Worm (Caenorhabditis elegans): ENCODE data around the gene F58A6.1.

Gene F58A6.1

ce11 chrII:5182451-5182850, 39.7 kb downstream of the F58A6.1 start (continued):
- TF ChIP-seq C16A3.4 (tag; optimal IDR thresholded peaks at IDR 0.05) (peak; percentile 15), lin-15B (tag; optimal IDR thresholded peaks at IDR 0.05) (no peak), irx-1 (tag; optimal IDR thresholded peaks at IDR 0.05) (peak; percentile 9), egl-13 (tag; optimal IDR thresholded peaks at IDR 0.05) (peak; percentile 41), efl-1 (optimal IDR thresholded peaks at IDR 0.05) (peak; percentile 43 to 46), efl-1 (GFP tag; optimal IDR thresholded peaks at IDR 0.05 in 1 of 2) (peak in 1 of 2 experiments; percentile 90), rnt-1 (tag; optimal IDR thresholded peaks at IDR 0.05) (peak; percentile 54), snpc-4 (tag; optimal IDR thresholded peaks at IDR 0.05) (peak; percentile 30), nhr-77 (tag; optimal IDR thresholded peaks at IDR 0.05) (no peak), zag-1 (tag; optimal IDR thresholded peaks at IDR 0.05) (no peak), nhr-19 (GFP tag; conservative IDR thresholded peaks at IDR 0.05) (peak; percentile 63), lir-3 (tag; optimal IDR thresholded peaks at IDR 0.05; ENCODE audit: poor library complexity) (peak; percentile 53), fos-1 (tag; optimal IDR thresholded peaks at IDR 0.05) (no peak), ces-1 (GFP tag; optimal IDR thresholded peaks at IDR 0.05) (no peak), ets-5 (GFP tag; IDR thresholded peaks at IDR 0.05) (no peak), grh-1 (GFP tag; IDR thresholded peaks at IDR 0.05) (no peak), aha-1 (tag; optimal IDR thresholded peaks at IDR 0.05) (no peak), elt-2 (tag; optimal IDR thresholded peaks at IDR 0.05) (peak; percentile 97), mef-2 (tag; optimal IDR thresholded peaks at IDR 0.05) (peak; percentile 2), egl-27 (tag; optimal IDR thresholded peaks at IDR 0.05) (no peak), nhr-28 (tag; optimal IDR thresholded peaks at IDR 0.05) (no peak), skn-1 (tag; optimal IDR thresholded peaks at IDR 0.05) (no peak), fkh-8 (tag; optimal IDR thresholded peaks at IDR 0.05) (peak; percentile 66), mep-1 (tag; optimal IDR thresholded peaks at IDR 0.05) (peak; percentile 77), lin-39 (tag; optimal IDR thresholded peaks at IDR 0.05) (no peak), nhr-12 (tag; optimal IDR thresholded peaks at IDR 0.05) (no peak), vab-15 (tag; optimal IDR thresholded peaks at IDR 0.05) (no peak), fkh-4 (tag; optimal IDR thresholded peaks at IDR 0.05; ENCODE audit: borderline replicate concordance) (no peak), mdl-1 (tag; optimal IDR thresholded peaks at IDR 0.05) (peak in 1 of 2 experiments; percentile 80), ceh-8 (GFP tag; optimal IDR thresholded peaks at IDR 0.05) (no peak), lin-14 (GFP tag; optimal IDR thresholded peaks at IDR 0.05) (peak; percentile 82), tbx-2 (tag; optimal IDR thresholded peaks at IDR 0.05) (peak; percentile 30), xbp-1 (tag; optimal IDR thresholded peaks at IDR 0.05) (peak; percentile 69), alr-1 (tag; optimal IDR thresholded peaks at IDR 0.05; ENCODE audit: borderline replicate concordance) (no peak), nhr-84 (tag; optimal IDR thresholded peaks at IDR 0.05) (no peak), ztf-4 (tag; optimal IDR thresholded peaks at IDR 0.05) (peak; percentile 71), fkh-10 (GFP tag; optimal IDR thresholded peaks at IDR 0.05) (no peak), sptf-1 (tag; optimal IDR thresholded peaks at IDR 0.05) (no peak), dsc-1 (tag; optimal IDR thresholded peaks at IDR 0.05) (peak; percentile 34), pqm-1 (tag; optimal IDR thresholded peaks at IDR 0.05) (peak; percentile 56), dpl-1 (GFP tag; optimal IDR thresholded peaks at IDR 0.05) (peak in 2 of 3 experiments; percentile 5 to 35), hpl-2 (GFP tag; optimal IDR thresholded peaks at IDR 0.05) (no peak), ama-1 (optimal IDR thresholded peaks at IDR 0.05) (peak; percentile 48), zip-4 (GFP tag; optimal IDR thresholded peaks at IDR 0.05) (no peak), tlp-1 (tag; optimal IDR thresholded peaks at IDR 0.05) (no peak), nhr-76 (tag; optimal IDR thresholded peaks at IDR 0.05) (no peak), sox-4 (tag; optimal IDR thresholded peaks at IDR 0.05) (no peak), ceh-90 (tag; optimal IDR thresholded peaks at IDR 0.05) (no peak), aly-2 (tag; optimal IDR thresholded peaks at IDR 0.05) (no peak), nhr-47 (tag; optimal IDR thresholded peaks at IDR 0.05) (peak; percentile 73), C04F5.9 (tag; optimal IDR thresholded peaks at IDR 0.05) (no peak), efl-3 (GFP tag; optimal IDR thresholded peaks at IDR 0.05) (no peak), unc-86 (tag; optimal IDR thresholded peaks at IDR 0.05) (no peak), F16B12.6 (tag; optimal IDR thresholded peaks at IDR 0.05) (no peak), ztf-11 (tag; optimal IDR thresholded peaks at IDR 0.05) (no peak)
